Worm (Caenorhabditis elegans) whole organism, L4/young adult: ENCODE measurements around the gene fbxb-106.

Experiments
- W03F9.2 ChIP-seq: fragments of 150-350 bp; optimal IDR thresholded peaks from 2 replicates; lab custom pipeline; 2014; ENCODE audit warnings: missing biosample characterization, missing genetic modification characterization
- dao-5 ChIP-seq: sonication (generic microtip); optimal IDR thresholded peaks from 2 replicates; lab custom pipeline; 2016; ENCODE audit warnings: missing genotype, missing genetic modification characterization, moderate library complexity, missing compliant biosample characterization

DNA sequence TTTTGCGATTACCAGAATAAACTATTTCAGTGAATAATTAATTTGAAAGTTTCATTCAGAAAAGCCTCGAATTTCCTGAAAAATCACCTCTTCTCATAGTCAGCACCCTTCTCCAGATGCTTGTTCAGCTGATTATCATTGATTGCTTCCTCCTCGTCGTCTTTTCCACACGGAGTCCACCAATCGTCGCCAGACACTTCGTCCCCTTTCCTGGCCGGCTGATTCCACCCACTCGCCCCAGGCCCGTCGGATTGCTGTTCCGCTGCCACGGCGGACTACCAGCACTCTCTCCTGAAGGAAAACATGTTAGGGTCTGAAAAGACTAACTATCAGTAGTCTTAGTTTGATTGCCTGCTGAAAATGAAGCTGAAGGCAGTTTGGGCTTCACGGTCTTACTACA lies 18.6 kb downstream of the fbxb-106 start:
- TF ChIP-seq W03F9.2 (tag; lab: Kevin White, UChicago) (no peak), dao-5 (no peak)
